Fruit fly (Drosophila melanogaster) whole organism, wandering third instar larva: ENCODE results near the gene RpS25.

Experiments used
- Abd-B ChIP-seq: fragments of >200 bp; optimal IDR thresholded peaks from 2 replicates; lab custom pipeline; 2017; ENCODE audit warnings: missing biosample characterization, missing genetic modification characterization
- CG32264 ChIP-seq: fragments of 200-800 bp; sonication (Bioruptor generic); optimal IDR thresholded peaks from 2 replicates; lab custom pipeline; 2016; ENCODE audit warnings: missing biosample characterization, missing genetic modification characterization
- CG9705 ChIP-seq: fragments of 200-800 bp; sonication (Bioruptor generic); optimal IDR thresholded peaks from 2 replicates; lab custom pipeline; 2018; ENCODE audit warnings: missing biosample characterization, mild to moderate bottlenecking, missing genetic modification characterization
- CrebA ChIP-seq: fragments of 200-800 bp; sonication (Bioruptor generic); optimal IDR thresholded peaks from 2 replicates; lab custom pipeline; 2016; ENCODE audit warnings: missing biosample characterization, mild to moderate bottlenecking, missing genetic modification characterization, borderline replicate concordance
- GATAd ChIP-seq: sonication (Bioruptor generic); optimal IDR thresholded peaks from 2 replicates; lab custom pipeline; 2016; ENCODE audit warnings: missing biosample characterization, missing genetic modification characterization
- HLH106 ChIP-seq: fragments of 200-800 bp; optimal IDR thresholded peaks from 3 replicates; lab custom pipeline; 2019; ENCODE audit warnings: missing biosample characterization, mild to moderate bottlenecking, missing genetic modification characterization, moderate library complexity
- Hnf4 ChIP-seq: fragments of 200-800 bp; sonication (Bioruptor generic); optimal IDR thresholded peaks from 2 replicates; lab custom pipeline; 2016; ENCODE audit warnings: missing biosample characterization, mild to moderate bottlenecking, missing genetic modification characterization
- Hr78 ChIP-seq: fragments of >200 bp; optimal IDR thresholded peaks from 2 replicates; lab custom pipeline; 2017; ENCODE audit warnings: missing biosample characterization, missing genetic modification characterization
- Hr83 ChIP-seq: fragments of 200-300 bp; sonication (Bioruptor generic); optimal IDR thresholded peaks from 2 replicates; lab custom pipeline; 2016; ENCODE audit warnings: missing biosample characterization, mild to moderate bottlenecking, missing genetic modification characterization, moderate library complexity; ENCODE audit not compliant: poor library complexity, severe bottlenecking
- Mio ChIP-seq: sonication (Bioruptor generic); optimal IDR thresholded peaks from 2 replicates; lab custom pipeline; 2016; ENCODE audit warnings: missing biosample characterization, missing genetic modification characterization
- N ChIP-seq: fragments of >200 bp; optimal IDR thresholded peaks from 2 replicates; lab custom pipeline; 2018; ENCODE audit warnings: missing biosample characterization, missing external identifiers, missing genetic modification characterization
- OdsH ChIP-seq: fragments of 200-800 bp; sonication (Bioruptor generic); optimal IDR thresholded peaks from 2 replicates; lab custom pipeline; 2016; ENCODE audit warnings: missing biosample characterization, mild to moderate bottlenecking, missing genetic modification characterization
- Rel ChIP-seq, 2 experiments: fragments of 200-800 bp; sonication (Bioruptor generic) in 1 of 2; optimal IDR thresholded peaks; 2 replicates in 1 of 2; 3 replicates in 1 of 2; lab custom pipeline; 2016 to 2019; ENCODE audit warnings: mild to moderate bottlenecking in 2 of 2, missing biosample characterization in 2 of 2, missing genetic modification characterization in 2 of 2, moderate library complexity in 1 of 2
- Vsx2 ChIP-seq: fragments of 200-300, 225-300 bp; sonication (Bioruptor generic); optimal IDR thresholded peaks from 2 replicates; lab custom pipeline; 2018; ENCODE audit warnings: missing biosample characterization, missing genetic modification characterization; ENCODE audit not compliant: partially characterized antibody
- brk ChIP-seq: fragments of 200-800 bp; sonication (Bioruptor generic); optimal IDR thresholded peaks from 2 replicates; lab custom pipeline; 2016; ENCODE audit warnings: missing biosample characterization, mild to moderate bottlenecking, missing genetic modification characterization
- dl ChIP-seq, 2 experiments: fragments of 175-275, 200-275 bp in 1 of 2; fragments of 200-275 bp in 1 of 2; sonication (Bioruptor generic); optimal IDR thresholded peaks; lab custom pipeline; 2018; ENCODE audit warnings: mild to moderate bottlenecking in 2 of 2, missing biosample characterization in 2 of 2, missing genetic modification characterization in 2 of 2, moderate library complexity in 2 of 2; ENCODE audit not compliant: partially characterized antibody in 2 of 2, insufficient read depth in 1 of 2
- dmrt93B ChIP-seq: fragments of 200-800 bp; sonication (Bioruptor generic); optimal IDR thresholded peaks from 2 replicates; lab custom pipeline; 2018; ENCODE audit warnings: missing biosample characterization, mild to moderate bottlenecking, missing genetic modification characterization
- dsf ChIP-seq: sonication (Bioruptor generic); optimal IDR thresholded peaks from 2 replicates; lab custom pipeline; 2016; ENCODE audit warnings: missing biosample characterization, missing genetic modification characterization, borderline replicate concordance
- ey ChIP-seq: fragments of 200-800 bp; sonication (Bioruptor generic); optimal IDR thresholded peaks from 2 replicates; lab custom pipeline; 2016; ENCODE audit warnings: missing biosample characterization, missing genetic modification characterization
- foxo ChIP-seq, 2 experiments: fragments of 200-800 bp; sonication (Bioruptor generic); optimal IDR thresholded peaks; 2 replicates in 1 of 2; 3 replicates in 1 of 2; lab custom pipeline; 2016 to 2017; ENCODE audit warnings: missing biosample characterization in 2 of 2, missing genetic modification characterization in 2 of 2
- fru ChIP-seq: fragments of 200-800 bp; sonication (Bioruptor generic); optimal IDR thresholded peaks from 3 replicates; lab custom pipeline; 2016; ENCODE audit warnings: missing biosample characterization, mild to moderate bottlenecking, missing genetic modification characterization
- h ChIP-seq: fragments of 200-800 bp; sonication (Bioruptor generic); optimal IDR thresholded peaks from 3 replicates; lab custom pipeline; 2016; ENCODE audit warnings: missing biosample characterization, mild to moderate bottlenecking, missing genetic modification characterization
- jim ChIP-seq: fragments of 175-275, 200-325 bp; sonication (Bioruptor generic); optimal IDR thresholded peaks from 2 replicates; lab custom pipeline; 2016; ENCODE audit warnings: missing biosample characterization, mild to moderate bottlenecking, missing genetic modification characterization
- lola ChIP-seq: fragments of >200 bp; optimal IDR thresholded peaks from 2 replicates; lab custom pipeline; 2017; ENCODE audit warnings: missing biosample characterization, missing genetic modification characterization
- pan ChIP-seq: fragments of >200 bp; optimal IDR thresholded peaks from 2 replicates; lab custom pipeline; 2017
- psq ChIP-seq: fragments of 200-800 bp; sonication (Bioruptor generic); optimal IDR thresholded peaks from 3 replicates; lab custom pipeline; 2017; ENCODE audit warnings: missing biosample characterization, mild to moderate bottlenecking, missing genetic modification characterization, moderate library complexity
- rgr ChIP-seq: fragments of 200-800 bp; sonication (Bioruptor generic); optimal IDR thresholded peaks from 3 replicates; lab custom pipeline; 2016; ENCODE audit warnings: missing biosample characterization, mild to moderate bottlenecking, missing genetic modification characterization
- sage ChIP-seq: fragments of 200-800 bp; sonication (Bioruptor generic); optimal IDR thresholded peaks from 2 replicates; lab custom pipeline; 2016; ENCODE audit warnings: missing biosample characterization, mild to moderate bottlenecking, missing genetic modification characterization
- sv ChIP-seq: fragments of 200-800 bp; sonication (Bioruptor generic); optimal IDR thresholded peaks from 3 replicates; lab custom pipeline; 2016; ENCODE audit warnings: missing biosample characterization, missing genetic modification characterization
- tai ChIP-seq: sonication (Bioruptor generic); optimal IDR thresholded peaks from 2 replicates; lab custom pipeline; 2016; ENCODE audit warnings: missing biosample characterization, missing genetic modification characterization
- usp ChIP-seq: fragments of >200 bp; optimal IDR thresholded peaks from 2 replicates; lab custom pipeline; 2017; ENCODE audit warnings: missing biosample characterization, missing genetic modification characterization
- woc ChIP-seq: sonication (Bioruptor generic); optimal IDR thresholded peaks from 2 replicates; lab custom pipeline; 2016; ENCODE audit warnings: missing biosample characterization, mild to moderate bottlenecking, missing genetic modification characterization

Gene RpS25

DNA sequence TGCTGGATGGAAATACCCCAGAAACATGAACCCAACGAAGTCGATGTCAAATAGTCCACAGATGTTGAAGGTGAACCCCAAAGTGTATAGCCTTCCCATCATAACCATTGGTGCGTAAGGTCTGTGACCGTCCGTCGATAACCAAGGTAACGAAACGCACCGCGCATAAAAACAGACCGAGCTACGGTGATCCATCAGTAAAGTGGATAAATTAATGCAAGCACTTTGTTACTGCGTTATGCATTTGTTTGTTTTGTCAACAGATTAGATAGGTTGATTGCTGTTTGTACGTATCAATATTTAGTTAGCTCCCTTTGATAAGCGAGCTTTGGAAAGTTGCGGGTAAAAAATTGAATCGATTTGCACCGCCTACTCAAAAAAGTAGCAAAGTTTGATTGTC lies 37.8 kb downstream of the RpS25 start:
- TF ChIP-seq Hnf4 (GFP tag; lab: Kevin White, UChicago) (no peak), HLH106 (tag; lab: Kevin White, UChicago) (no peak)

DNA sequence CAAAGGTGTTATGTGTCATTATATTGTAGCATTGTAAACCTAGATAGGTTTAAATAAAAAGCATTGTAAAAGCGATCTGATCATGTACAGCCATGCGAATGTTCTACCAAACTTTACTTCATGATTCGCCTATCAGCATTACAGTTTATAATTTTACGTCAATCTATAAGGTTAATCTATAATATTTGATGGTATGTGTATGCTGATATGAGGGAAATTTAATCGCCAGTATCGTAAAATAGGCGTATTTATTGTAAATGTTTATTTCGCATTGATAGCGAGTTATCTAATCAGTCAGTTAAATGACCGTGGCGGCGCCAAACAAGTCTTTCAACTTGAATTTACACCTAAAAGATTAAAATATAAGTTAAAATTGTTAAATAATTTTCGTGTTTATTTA lies 38.5 kb downstream of the RpS25 start:
- no peak for TF ChIP-seq Hnf4 (GFP tag; lab: Kevin White, UChicago)
- TF ChIP-seq lola (GFP tag; lab: Kevin White, UChicago), result no peak
- TF ChIP-seq fru (GFP tag; lab: Kevin White, UChicago), result no peak
- no peak for TF ChIP-seq foxo (GFP tag; optimal IDR thresholded peaks at IDR 0.05; lab: Kevin White, UChicago)
- TF ChIP-seq Mio, result no peak
- TF ChIP-seq jim, result no peak
- no peak for TF ChIP-seq sv (GFP tag; lab: Kevin White, UChicago)
- TF ChIP-seq h, result no peak
- no peak for TF ChIP-seq CG9705 (GFP tag; lab: Kevin White, UChicago)
- TF ChIP-seq Abd-B (GFP tag; lab: Kevin White, UChicago), result no peak
- TF ChIP-seq CrebA (GFP tag; lab: Kevin White, UChicago), result no peak
- no peak for TF ChIP-seq OdsH (GFP tag; lab: Kevin White, UChicago)
- TF ChIP-seq HLH106 (tag; lab: Kevin White, UChicago), result no peak
- TF ChIP-seq GATAd (GFP tag; lab: Kevin White, UChicago), result no peak
- no peak for TF ChIP-seq psq (GFP tag; lab: Kevin White, UChicago)
- TF ChIP-seq Hr83 (GFP tag; lab: Kevin White, UChicago), result no peak
- TF ChIP-seq pan (lab: Kevin White, UChicago), result no peak
- no peak for TF ChIP-seq CG32264 (GFP tag; lab: Kevin White, UChicago)
- TF ChIP-seq usp, result no peak
- TF ChIP-seq Vsx2 (GFP tag; lab: Kevin White, UChicago), result no peak

DNA sequence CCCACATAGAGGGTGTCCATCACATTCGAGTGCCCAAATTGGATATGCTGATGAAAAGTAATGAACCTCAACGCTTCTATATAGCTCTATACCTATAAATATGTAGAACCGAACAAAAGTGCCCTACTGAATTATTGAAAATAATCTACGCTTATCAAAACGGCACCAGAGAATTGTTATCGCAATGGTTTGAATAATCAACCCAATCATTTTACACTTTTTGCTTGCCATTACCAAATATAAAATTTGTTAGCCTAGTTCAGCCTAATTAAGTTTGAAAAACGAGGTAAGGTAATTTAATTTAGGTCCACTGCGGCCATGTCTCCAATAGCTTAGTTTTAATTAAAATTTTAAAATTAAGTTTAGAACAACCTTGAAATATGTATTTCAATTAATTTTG lies 40.3 kb downstream of the RpS25 start:
- TF ChIP-seq CG32264 (GFP tag; lab: Kevin White, UChicago) (no peak), usp (no peak), sv (GFP tag; lab: Kevin White, UChicago) (no peak), fru (GFP tag; lab: Kevin White, UChicago) (no peak), dmrt93B (GFP tag; lab: Kevin White, UChicago) (no peak), Hr78 (no peak), ey (GFP tag; lab: Kevin White, UChicago) (no peak)
- TF ChIP-seq, all 38 proteins: peak for 0

DNA sequence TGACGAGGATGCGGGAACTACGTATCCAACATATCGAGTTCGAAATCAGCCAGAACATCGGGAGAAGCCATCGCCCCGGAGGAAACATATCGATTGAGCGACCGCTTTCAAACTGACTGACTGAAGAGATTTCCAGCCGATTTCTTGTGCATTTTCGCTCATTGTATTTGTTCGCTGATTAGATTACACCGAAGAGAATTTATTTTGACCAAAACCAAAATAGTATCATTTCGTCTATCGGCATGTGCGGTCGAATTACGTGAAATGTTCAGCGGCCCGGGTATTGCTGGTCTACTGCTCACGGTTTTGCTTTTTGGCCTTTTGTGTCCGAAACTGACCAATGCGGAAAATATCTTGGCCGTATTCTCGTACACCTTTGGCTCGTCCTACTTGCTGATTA lies 40.8 kb downstream of the RpS25 start, which contains the start of the genes Ugt304A1 and Ugt303A1:
Gene Ugt304A1, minus strand, starts transcription at position 101 of the 400 bp plus-strand sequence.
Gene Ugt303A1, plus strand, starts transcription at position 222 of the 400 bp plus-strand sequence.
- TF ChIP-seq CG32264 (GFP tag; lab: Kevin White, UChicago) (no peak), dsf (GFP tag; lab: Kevin White, UChicago) (no peak), psq (GFP tag; lab: Kevin White, UChicago) (no peak), ey (GFP tag; lab: Kevin White, UChicago) (no peak), h (no peak), N (no peak), Hnf4 (GFP tag; lab: Kevin White, UChicago) (no peak), usp (no peak), Rel (GFP tag; optimal IDR thresholded peaks at IDR 0.05; lab: Kevin White, UChicago) (no peak), Rel (tag; optimal IDR thresholded peaks at IDR 0.05; lab: Kevin White, UChicago) (no peak), Hr78 (no peak), tai (no peak), sv (GFP tag; lab: Kevin White, UChicago) (no peak), dl (GFP tag; optimal IDR thresholded peaks at IDR 0.05; lab: Kevin White, UChicago; ENCODE audit: insufficient read depth in 1 of 2, partially characterized antibody in 2 of 2) (no peak), woc (GFP tag; lab: Kevin White, UChicago) (no peak), foxo (GFP tag; optimal IDR thresholded peaks at IDR 0.05; lab: Kevin White, UChicago) (no peak), sage (GFP tag; lab: Kevin White, UChicago) (no peak), brk (GFP tag; lab: Kevin White, UChicago) (no peak), rgr (GFP tag; lab: Kevin White, UChicago) (no peak)
